Worm (Caenorhabditis elegans): ENCODE results near the gene K07C11.7.

ce11 chrV:8224634-8225033 lies 10.9 kb upstream of the K07C11.7 start, which contains the start of gene pax-1:
- no peak for TF ChIP-seq swsn-7 (tag; optimal IDR thresholded peaks at IDR 0.05)
- no peak for TF ChIP-seq nhr-12 (tag; optimal IDR thresholded peaks at IDR 0.05)

All from whole organism, L1 larva.